Worm (Caenorhabditis elegans): Measurements from ENCODE around the gene sde-2.
A peak's percentile ranks its signal among the peaks of the same experiment; 100 is the strongest.

sde-2 gene

ce11 chrV:13638040-13638439 is 10.7 kb downstream of the sde-2 start:
- TF ChIP-seq jun-1 (tag; optimal IDR thresholded peaks at IDR 0.05) (peak; percentile 22), nhr-28 (tag; optimal IDR thresholded peaks at IDR 0.05) (no peak), nhr-76 (tag; optimal IDR thresholded peaks at IDR 0.05) (no peak), fkh-10 (GFP tag; optimal IDR thresholded peaks at IDR 0.05) (no peak), hmg-11 (tag; optimal IDR thresholded peaks at IDR 0.05) (no peak), pha-4 (tag; optimal IDR thresholded peaks at IDR 0.05) (peak; percentile 3), elt-2 (tag; optimal IDR thresholded peaks at IDR 0.05) (peak; percentile 89), ceh-82 (tag; optimal IDR thresholded peaks at IDR 0.05) (no peak), nhr-67 (tag; optimal IDR thresholded peaks at IDR 0.05) (no peak), nhr-77 (tag; optimal IDR thresholded peaks at IDR 0.05) (no peak)

- TF ChIP-seq tbx-2 (tag; optimal IDR thresholded peaks at IDR 0.05) = no peak
- TF ChIP-seq hmg-11 (tag; optimal IDR thresholded peaks at IDR 0.05) = no peak
- no peak for TF ChIP-seq fkh-10 (GFP tag; optimal IDR thresholded peaks at IDR 0.05)
Measured at ce11 chrV:13645848-13646578, 18.6 kb downstream of the sde-2 start.

- TF ChIP-seq pqm-1 (tag; optimal IDR thresholded peaks at IDR 0.05) (no peak), skn-1 (tag; optimal IDR thresholded peaks at IDR 0.05) (no peak), egl-5 (tag; optimal IDR thresholded peaks at IDR 0.05) (no peak), nhr-43 (tag; optimal IDR thresholded peaks at IDR 0.05; ENCODE audit: poor library complexity, severe bottlenecking) (no peak), zag-1 (tag; optimal IDR thresholded peaks at IDR 0.05) (no peak), ceh-9 (tag; optimal IDR thresholded peaks at IDR 0.05) (no peak)
Measured at ce11 chrV:13647185-13647584, 19.8 kb downstream of the sde-2 start.

- TF ChIP-seq ceh-16 (tag; optimal IDR thresholded peaks at IDR 0.05) (no peak), hmg-11 (tag; optimal IDR thresholded peaks at IDR 0.05) (no peak), ceh-9 (tag; optimal IDR thresholded peaks at IDR 0.05) (no peak), nhr-237 (tag; optimal IDR thresholded peaks at IDR 0.05) (no peak), unc-62 (GFP tag; optimal IDR thresholded peaks at IDR 0.05) (no peak), fos-1 (tag; optimal IDR thresholded peaks at IDR 0.05) (no peak), elt-3 (tag; optimal IDR thresholded peaks at IDR 0.05) (no peak), egl-27 (tag; optimal IDR thresholded peaks at IDR 0.05) (no peak), unc-39 (tag; optimal IDR thresholded peaks at IDR 0.05) (no peak), tbx-2 (tag; optimal IDR thresholded peaks at IDR 0.05) (no peak), sea-2 (GFP tag; optimal IDR thresholded peaks at IDR 0.05) (no peak), nhr-67 (tag; optimal IDR thresholded peaks at IDR 0.05) (no peak), nfya-1 (tag; optimal IDR thresholded peaks at IDR 0.05; ENCODE audit: insufficient read depth) (no peak), ceh-28 (tag; optimal IDR thresholded peaks at IDR 0.05) (no peak), mdl-1 (tag; optimal IDR thresholded peaks at IDR 0.05) (no peak), nhr-25 (tag; optimal IDR thresholded peaks at IDR 0.05) (no peak), lsy-12 (tag; optimal IDR thresholded peaks at IDR 0.05) (no peak), nhr-23 (tag; optimal IDR thresholded peaks at IDR 0.05) (no peak), lin-15B (tag; optimal IDR thresholded peaks at IDR 0.05) (no peak), elt-1 (tag; optimal IDR thresholded peaks at IDR 0.05) (no peak)
Measured at ce11 chrV:13647617-13648016, 20.2 kb downstream of the sde-2 start.

ce11 chrV:13649730-13650349 is 22.5 kb downstream of the sde-2 start, which contains the start of gene H37A05.4:
TSS of gene H37A05.4 (minus strand) at chrV:13649780.
- TF ChIP-seq aly-2 (tag; optimal IDR thresholded peaks at IDR 0.05) (peak; percentile 18), pqm-1 (tag; optimal IDR thresholded peaks at IDR 0.05) (no peak), nhr-43 (tag; optimal IDR thresholded peaks at IDR 0.05; ENCODE audit: poor library complexity, severe bottlenecking) (peak; percentile 94), nhr-23 (tag; optimal IDR thresholded peaks at IDR 0.05) (peak; percentile 35), lsy-12 (tag; optimal IDR thresholded peaks at IDR 0.05) (peak; percentile 73), elt-2 (tag; optimal IDR thresholded peaks at IDR 0.05) (peak; percentile 40), zag-1 (tag; optimal IDR thresholded peaks at IDR 0.05) (no peak), tbx-2 (tag; optimal IDR thresholded peaks at IDR 0.05) (peak; percentile 7), elt-3 (tag; optimal IDR thresholded peaks at IDR 0.05) (no peak), ceh-16 (tag; optimal IDR thresholded peaks at IDR 0.05) (no peak), nhr-237 (tag; optimal IDR thresholded peaks at IDR 0.05) (no peak), ztf-11 (tag; optimal IDR thresholded peaks at IDR 0.05) (no peak), ama-1 (optimal IDR thresholded peaks at IDR 0.05) (peak; percentile 33)
